Worm (Caenorhabditis elegans): ENCODE measurements around the gene rnh-2.

Gene rnh-2

DNA sequence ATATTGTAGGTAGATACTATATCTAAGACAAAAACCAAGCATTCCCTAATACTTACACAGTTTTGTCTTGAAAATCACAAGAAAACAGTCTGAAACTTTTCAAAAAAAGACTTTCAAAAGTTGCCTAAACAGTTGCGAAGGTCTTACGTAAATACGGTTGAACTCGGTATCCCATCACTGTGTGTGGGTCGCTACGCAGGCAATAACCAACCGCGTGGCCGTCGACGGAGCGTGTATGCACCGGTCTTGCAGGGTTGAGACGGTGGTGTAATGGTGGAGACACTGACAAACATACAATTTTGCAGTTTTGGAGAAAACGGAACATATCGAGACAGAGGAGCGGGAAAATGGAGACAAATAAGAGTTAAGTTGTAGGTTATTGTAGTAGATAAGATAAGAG lies 44.3 kb downstream of the rnh-2 start, which contains the start of gene iff-2 (continued):
- no peak for TF ChIP-seq snpc-4 (GFP tag; optimal IDR thresholded peaks at IDR 0.05)
- peak in 3 of 4 experiments; percentile 84 to 89 (median 89) for TF ChIP-seq snpc-4 (tag; optimal IDR thresholded peaks at IDR 0.05)
- TF ChIP-seq madf-8 (GFP tag; conservative IDR thresholded peaks at IDR 0.05), result no peak
- peak; percentile 18 for TF ChIP-seq snpc-3.4 (tag; optimal IDR thresholded peaks at IDR 0.05)
- peak; percentile 92 for TF ChIP-seq Y95B8A.8 (GFP tag; IDR thresholded peaks at IDR 0.05)
- TF ChIP-seq hrde-1 (tag; optimal IDR thresholded peaks at IDR 0.05; ENCODE audit: borderline replicate concordance), result no peak
- TF ChIP-seq rec-8 (tag; optimal IDR thresholded peaks at IDR 0.05), result no peak
- TF ChIP-seq C06A6.2 (GFP tag; conservative IDR thresholded peaks at IDR 0.05), result peak; percentile 95
- TF ChIP-seq unc-62 (GFP tag; optimal IDR thresholded peaks at IDR 0.05), result peak; percentile 87
- peak; percentile 64 for TF ChIP-seq ceh-91 (GFP tag; IDR thresholded peaks at IDR 0.05)
- peak; percentile 89 for TF ChIP-seq athp-1 (tag; optimal IDR thresholded peaks at IDR 0.05)
- peak; percentile 38 for TF ChIP-seq B0261.1 (tag; optimal IDR thresholded peaks at IDR 0.05)
- no peak for TF ChIP-seq nfya-1 (tag; optimal IDR thresholded peaks at IDR 0.05; ENCODE audit: borderline replicate concordance, insufficient read depth)
- TF ChIP-seq lag-1 (GFP tag; IDR thresholded peaks at IDR 0.05), result peak; percentile 29; the same call in 1 of the 2 replicates
- peak; percentile 100 for TF ChIP-seq ceh-27 (GFP tag; optimal IDR thresholded peaks at IDR 0.05)
- TF ChIP-seq ekl-4 (GFP tag; IDR thresholded peaks at IDR 0.05), result peak; percentile 97
- peak; percentile 90 for TF ChIP-seq F22D6.2 (tag; optimal IDR thresholded peaks at IDR 0.05)
- TF ChIP-seq akir-1 (GFP tag; optimal IDR thresholded peaks at IDR 0.05), result peak; percentile 36
- TF ChIP-seq lin-26 (GFP tag; IDR thresholded peaks at IDR 0.05), result no peak
- TF ChIP-seq efl-1 (GFP tag; optimal IDR thresholded peaks at IDR 0.05), result peak; percentile 56
- TF ChIP-seq nhr-27 (tag; optimal IDR thresholded peaks at IDR 0.05), result peak; percentile 62
- TF ChIP-seq ztf-22 (GFP tag; optimal IDR thresholded peaks at IDR 0.05), result peak; percentile 95
- peak; percentile 16 for TF ChIP-seq F57A8.1 (GFP tag; optimal IDR thresholded peaks at IDR 0.05)
- TF ChIP-seq hmg-20 (GFP tag; IDR thresholded peaks at IDR 0.05), result no peak; the same call in 1 of the 2 replicates
- peak; percentile 95 for TF ChIP-seq hmg-1.2 (GFP tag; IDR thresholded peaks at IDR 0.05)
- TF ChIP-seq hlh-26 (GFP tag; conservative IDR thresholded peaks at IDR 0.05), result no peak
- TF ChIP-seq T07F8.4 (tag; optimal IDR thresholded peaks at IDR 0.05), result peak; percentile 65
- TF ChIP-seq F39B2.1 (GFP tag; IDR thresholded peaks at IDR 0.05), result no peak
- no peak; the same call in none of the 2 replicates for TF ChIP-seq dox-1 (GFP tag; IDR thresholded peaks at IDR 0.05)
- TF ChIP-seq unc-130 (GFP tag; optimal IDR thresholded peaks at IDR 0.05), result no peak
- TF ChIP-seq hsf-1 (GFP tag; IDR thresholded peaks at IDR 0.05), result 0 out of 2 replicates have a peak, but pooled peaks have one; percentile 53
- TF ChIP-seq cebp-2 (GFP tag; IDR thresholded peaks at IDR 0.05), result 0 out of 2 replicates have a peak, but pooled peaks have one; percentile 51
- TF ChIP-seq C17E4.6 (GFP tag; IDR thresholded peaks at IDR 0.05), result peak; percentile 93
- TF ChIP-seq madf-6 (GFP tag; IDR thresholded peaks at IDR 0.05), result no peak
- peak; percentile 77; the same call in 1 of the 2 replicates for TF ChIP-seq Y56A3A.18 (GFP tag; IDR thresholded peaks at IDR 0.05)
- TF ChIP-seq ztf-3 (GFP tag; optimal IDR thresholded peaks at IDR 0.05), result peak; percentile 93
- peak; percentile 99 for TF ChIP-seq ets-4 (GFP tag; optimal IDR thresholded peaks at IDR 0.05)
- TF ChIP-seq F23B12.7 (tag; optimal IDR thresholded peaks at IDR 0.05; ENCODE audit: insufficient read depth), result peak; percentile 95
- TF ChIP-seq snpc-1.1 (tag; optimal IDR thresholded peaks at IDR 0.05; ENCODE audit: insufficient read depth), result peak; percentile 14
- peak; percentile 95 for TF ChIP-seq nhr-90 (tag; optimal IDR thresholded peaks at IDR 0.05)
- peak; percentile 99 for TF ChIP-seq K12H6.12 (tag; optimal IDR thresholded peaks at IDR 0.05)
- TF ChIP-seq F55B11.4 (tag; optimal IDR thresholded peaks at IDR 0.05; ENCODE audit: borderline replicate concordance, insufficient read depth), result no peak
- peak; percentile 73 for TF ChIP-seq dpl-1 (GFP tag; optimal IDR thresholded peaks at IDR 0.05)
- peak; percentile 53; the same call in 1 of the 2 replicates for TF ChIP-seq attf-6 (GFP tag; IDR thresholded peaks at IDR 0.05)
- peak; percentile 98 for TF ChIP-seq Y53G8AR.9 (GFP tag; conservative IDR thresholded peaks at IDR 0.05)
- TF ChIP-seq egl-44 (GFP tag; IDR thresholded peaks at IDR 0.05), result peak; percentile 94
- TF ChIP-seq ztf-6 (GFP tag; IDR thresholded peaks at IDR 0.05), result peak; percentile 95
